Worm (Caenorhabditis elegans) whole organism, L2 larva: ENCODE results near the gene cyp-33C6.

Experiments
- R02D3.7 ChIP-seq: fragments of 150-350 bp; optimal IDR thresholded peaks from 2 replicates; lab custom pipeline; 2014; ENCODE audit warnings: missing biosample characterization, missing genetic modification characterization
- ZK546.5 ChIP-seq: sonication (generic microtip); optimal IDR thresholded peaks from 2 replicates; lab custom pipeline; 2017; ENCODE audit warnings: missing biosample characterization, missing genetic modification characterization
- aly-2 ChIP-seq: fragments of 150-350 bp; optimal IDR thresholded peaks from 2 replicates; lab custom pipeline; 2014; ENCODE audit warnings: missing biosample characterization, missing genetic modification characterization
- egl-27 ChIP-seq: sonication (generic microtip); optimal IDR thresholded peaks from 3 replicates; lab custom pipeline; 2017; ENCODE audit warnings: missing biosample characterization, missing genetic modification reagents, missing genetic modification characterization
- lin-39 ChIP-seq: fragments of 150-350 bp; optimal IDR thresholded peaks from 2 replicates; lab custom pipeline; 2014; ENCODE audit warnings: missing biosample characterization, missing genetic modification reagents, missing genetic modification characterization
- lsy-2 ChIP-seq, 2 experiments: fragments of 150-350 bp in 1 of 2; sonication (generic microtip) in 1 of 2; optimal IDR thresholded peaks; 2 replicates each; lab custom pipeline; 2014 to 2017; ENCODE audit warnings: missing biosample characterization in 2 of 2, missing genetic modification characterization in 2 of 2
- unc-55 ChIP-seq: fragments of 150-350 bp; sonication (generic microtip); optimal IDR thresholded peaks from 3 replicates; lab custom pipeline; 2014; ENCODE audit warnings: missing biosample characterization, missing genetic modification reagents, missing genetic modification characterization
- ztf-11 ChIP-seq: sonication (generic microtip); optimal IDR thresholded peaks from 2 replicates; lab custom pipeline; 2017; ENCODE audit warnings: missing biosample characterization, missing genetic modification characterization

DNA sequence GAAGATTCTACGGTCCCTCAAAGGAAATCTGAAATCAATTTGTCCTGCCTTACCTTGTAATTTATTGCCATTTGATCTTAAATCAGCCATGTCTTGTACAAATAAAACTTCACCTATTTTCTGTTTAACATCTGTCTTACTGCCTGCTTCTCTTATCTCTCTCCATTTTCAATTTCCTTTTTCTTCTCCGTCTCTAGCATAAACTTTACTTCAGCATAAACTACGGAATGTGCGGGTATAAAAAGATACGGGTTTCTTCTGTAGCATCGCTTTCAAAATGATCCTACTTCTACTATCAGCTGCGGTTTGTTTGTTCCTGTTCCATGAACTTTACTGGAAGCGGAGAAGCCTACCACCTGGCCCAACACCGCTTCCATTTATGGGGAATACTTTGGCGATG lies 4.5 kb downstream of the cyp-33C6 start, which contains the start of gene cyp-33C5:
- TF ChIP-seq R02D3.7 (no peak), ztf-11 (tag; lab: Kevin White, UChicago) (no peak), unc-55 (GFP tag; lab: Kevin White, UChicago) (peak; percentile 2), lin-39 (tag; lab: Kevin White, UChicago) (no peak), egl-27 (tag; lab: Kevin White, UChicago) (no peak), lsy-2 (tag; optimal IDR thresholded peaks at IDR 0.05; lab: Kevin White, UChicago) (no peak), aly-2 (tag; lab: Kevin White, UChicago) (no peak), ZK546.5 (tag; lab: Kevin White, UChicago) (no peak)
